Worm (Caenorhabditis elegans) whole organism, young adult: ENCODE results near the gene tcl-2.

Experiments
- D2030.7 ChIP-seq: fragments of 200-800 bp; sonication (Bioruptor generic); IDR thresholded peaks from 2 replicates; pipeline ENCODE4 v1.3.6; 2022; ENCODE audit warnings: missing genetic modification reagents, missing genetic modification characterization, missing compliant biosample characterization
- F37B4.10 ChIP-seq: fragments of 200-800 bp; sonication (Bioruptor generic); IDR thresholded peaks from 2 replicates; pipeline ENCODE4 v1.3.6; 2022; ENCODE audit warnings: missing genetic modification characterization, missing compliant biosample characterization
- F49E8.2 ChIP-seq: sonication (generic microtip); optimal IDR thresholded peaks from 3 replicates; lab custom pipeline; 2017; ENCODE audit warnings: missing genetic modification characterization, mild to moderate bottlenecking, missing compliant biosample characterization, antibody characterized with exemption, moderate library complexity; ENCODE audit not compliant: insufficient read depth
- Y56A3A.18 ChIP-seq: fragments of 200-800 bp; sonication (Bioruptor generic); IDR thresholded peaks from 2 replicates; pipeline ENCODE4 v1.3.6; 2022; ENCODE audit warnings: missing genetic modification reagents, missing genetic modification characterization, missing compliant biosample characterization
- ZK185.1 ChIP-seq: sonication (generic microtip); optimal IDR thresholded peaks from 2 replicates; lab custom pipeline; 2016; ENCODE audit warnings: mild to moderate bottlenecking, missing genetic modification characterization, missing compliant biosample characterization; ENCODE audit not compliant: poor library complexity, severe bottlenecking
- aptf-2 ChIP-seq: fragments of 200-800 bp; sonication (Bioruptor generic); conservative IDR thresholded peaks from 2 replicates; pipeline ENCODE4 v1.3.6; 2022; ENCODE audit warnings: missing genetic modification reagents, missing genetic modification characterization, missing compliant biosample characterization
- ceh-100 ChIP-seq: fragments of 200-800 bp; sonication (Bioruptor generic); IDR thresholded peaks from 2 replicates; pipeline ENCODE4 v1.3.6; 2022; ENCODE audit warnings: missing genetic modification reagents, missing genetic modification characterization, missing compliant biosample characterization
- chd-7 ChIP-seq: sonication (generic microtip); optimal IDR thresholded peaks from 2 replicates; lab custom pipeline; 2016; ENCODE audit warnings: mild to moderate bottlenecking, missing genetic modification characterization, moderate library complexity, missing compliant biosample characterization
- die-1 ChIP-seq: sonication (generic microtip); optimal IDR thresholded peaks from 2 replicates; lab custom pipeline; 2016; ENCODE audit warnings: missing genotype, mild to moderate bottlenecking, missing genetic modification characterization, missing compliant biosample characterization
- dox-1 ChIP-seq: fragments of 200-800 bp; sonication (Bioruptor generic); IDR thresholded peaks from 2 replicates; pipeline ENCODE4 v1.3.6; 2022; ENCODE audit warnings: missing genetic modification reagents, missing genetic modification characterization, missing compliant biosample characterization
- fkh-3 ChIP-seq: sonication (generic microtip); optimal IDR thresholded peaks from 2 replicates; lab custom pipeline; 2016; ENCODE audit warnings: mild to moderate bottlenecking, missing genetic modification characterization, missing compliant biosample characterization
- hsf-1 ChIP-seq: fragments of 200-800 bp; sonication (Bioruptor generic); IDR thresholded peaks from 2 replicates; pipeline ENCODE4 v1.3.6; 2022; ENCODE audit warnings: missing genetic modification reagents, missing genetic modification characterization, missing compliant biosample characterization
- lag-1 ChIP-seq: fragments of 200-800 bp; sonication (Bioruptor generic); IDR thresholded peaks from 2 replicates; pipeline ENCODE4 v1.3.6; 2022; ENCODE audit warnings: missing genetic modification reagents, missing genetic modification characterization, missing compliant biosample characterization
- madf-10 ChIP-seq: sonication (generic microtip); optimal IDR thresholded peaks from 2 replicates; lab custom pipeline; 2016; ENCODE audit warnings: mild to moderate bottlenecking, missing genetic modification characterization, missing compliant biosample characterization
- mcd-1 ChIP-seq: fragments of 200-800 bp; sonication (Bioruptor generic); IDR thresholded peaks from 2 replicates; pipeline ENCODE4 v1.3.6; 2022; ENCODE audit warnings: missing genetic modification reagents, missing genetic modification characterization, missing compliant biosample characterization
- nfyb-1 ChIP-seq: fragments of 200-800 bp; sonication (Bioruptor generic); IDR thresholded peaks from 2 replicates; pipeline ENCODE4 v1.3.6; 2022; ENCODE audit warnings: missing genetic modification reagents, missing genetic modification characterization, missing compliant biosample characterization
- repo-1 ChIP-seq: sonication (generic microtip); optimal IDR thresholded peaks from 2 replicates; lab custom pipeline; 2017; ENCODE audit warnings: mild to moderate bottlenecking, missing genetic modification characterization, missing compliant biosample characterization
- somi-1 ChIP-seq: fragments of 200-800 bp; sonication (Bioruptor generic); optimal IDR thresholded peaks from 2 replicates; lab custom pipeline; 2018; ENCODE audit warnings: mild to moderate bottlenecking, missing genetic modification characterization, missing compliant biosample characterization
- sptf-2 ChIP-seq: fragments of 200-800 bp; sonication (Bioruptor generic); optimal IDR thresholded peaks from 2 replicates; lab custom pipeline; 2018; ENCODE audit warnings: mild to moderate bottlenecking, missing genetic modification characterization, missing compliant biosample characterization
- zim-3 ChIP-seq: sonication (generic microtip); optimal IDR thresholded peaks from 2 replicates; lab custom pipeline; 2017; ENCODE audit warnings: mild to moderate bottlenecking, missing genetic modification characterization, moderate library complexity, missing compliant biosample characterization
- ztf-26 ChIP-seq: sonication (generic microtip); optimal IDR thresholded peaks from 2 replicates; lab custom pipeline; 2017; ENCODE audit warnings: missing genetic modification characterization, missing compliant biosample characterization
- ztf-28 ChIP-seq: fragments of 200-800 bp; sonication (Bioruptor generic); IDR thresholded peaks from 2 replicates; pipeline ENCODE4 v1.3.6; 2022; ENCODE audit warnings: missing genetic modification reagents, missing genetic modification characterization, missing compliant biosample characterization
- ztf-3 ChIP-seq: fragments of 200-800 bp; sonication (Bioruptor generic); optimal IDR thresholded peaks from 2 replicates; lab custom pipeline; 2018; ENCODE audit warnings: mild to moderate bottlenecking, missing genetic modification characterization, missing compliant biosample characterization

Gene tcl-2

DNA sequence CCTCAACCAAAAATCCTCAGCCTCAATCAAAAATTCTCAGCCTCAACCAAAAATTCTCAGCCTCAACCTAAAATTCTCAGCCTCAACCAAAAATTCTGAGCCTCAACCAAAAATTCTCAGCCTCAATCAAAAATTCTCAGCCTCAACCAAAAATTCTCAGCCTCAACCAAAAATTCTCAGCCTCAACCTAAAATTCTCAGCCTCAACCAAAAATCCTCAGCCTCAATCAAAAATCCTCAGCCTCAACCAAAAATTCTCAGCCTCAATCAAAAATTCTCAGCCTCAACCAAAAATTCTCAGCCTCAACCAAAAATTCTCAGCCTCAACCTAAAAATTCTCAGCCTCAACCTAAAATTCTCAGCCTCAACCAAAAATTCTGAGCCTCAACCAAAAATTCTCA lies 36.8 kb downstream of the tcl-2 start:
- TF ChIP-seq zim-3 (tag; lab: Kevin White, UChicago) (peak; percentile 99), D2030.7 (GFP tag; lab: Robert Waterston, UW) (peak; percentile 44), mcd-1 (GFP tag; lab: Robert Waterston, UW) (0 out of 2 replicates have a peak, but pooled peaks have one; percentile 18), dox-1 (GFP tag; lab: Robert Waterston, UW) (peak; percentile 79)

DNA sequence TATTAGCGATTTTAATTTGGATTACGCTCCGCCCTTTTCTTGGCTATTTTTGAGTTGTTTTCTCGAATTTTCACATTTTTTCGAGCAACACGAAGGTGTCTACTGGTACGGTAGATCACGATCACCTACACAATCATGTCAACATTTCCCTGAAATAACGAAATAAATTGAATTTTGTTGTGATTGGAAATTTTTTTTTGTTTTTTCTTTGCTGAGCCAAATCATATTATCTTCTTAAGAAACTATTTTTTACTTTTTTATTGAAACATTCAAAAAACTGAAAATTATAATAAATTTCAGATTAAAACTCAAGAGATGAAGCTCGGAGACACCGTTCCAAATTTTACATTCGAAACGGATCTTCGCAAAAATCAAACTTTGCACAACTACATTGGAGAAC lies 39.4 kb downstream of the tcl-2 start, which contains the start of gene prdx-6:
Gene prdx-6, plus strand, starts transcription at position 301 of the 400 bp plus-strand sequence.
- TF ChIP-seq madf-10 (tag; lab: Kevin White, UChicago) = no peak
- no peak for TF ChIP-seq aptf-2 (GFP tag; lab: Robert Waterston, UW)
- no peak for TF ChIP-seq die-1 (tag; lab: Kevin White, UChicago)
- no peak for TF ChIP-seq chd-7
- no peak for TF ChIP-seq somi-1
- no peak for TF ChIP-seq F49E8.2 (tag; lab: Kevin White, UChicago)
- TF ChIP-seq ztf-3 (GFP tag; lab: Kevin White, UChicago) = no peak
- no peak for TF ChIP-seq ZK185.1 (tag; lab: Kevin White, UChicago)
- TF ChIP-seq ztf-28 = no peak
- no peak for TF ChIP-seq ztf-26 (tag; lab: Kevin White, UChicago)
- TF ChIP-seq sptf-2 = no peak
- TF ChIP-seq Y56A3A.18 (GFP tag; lab: Robert Waterston, UW) = no peak
- TF ChIP-seq, all 124 proteins: peak for 0

ce11 chrIV:230714-231113 lies 51.8 kb downstream of the tcl-2 start:
- TF ChIP-seq dox-1 (GFP tag; lab: Robert Waterston, UW) (peak; percentile 29; the same call in 1 of the 2 replicates), zim-3 (tag; lab: Kevin White, UChicago) (peak; percentile 95)

- no peak for TF ChIP-seq ceh-100
- no peak for TF ChIP-seq repo-1 (tag; lab: Kevin White, UChicago)
- no peak for TF ChIP-seq lag-1 (GFP tag; lab: Robert Waterston, UW)
- TF ChIP-seq nfyb-1 (GFP tag; lab: Robert Waterston, UW) = no peak
- no peak for TF ChIP-seq fkh-3 (tag; lab: Kevin White, UChicago)
- TF ChIP-seq F37B4.10 (GFP tag; lab: Robert Waterston, UW) = no peak
- no peak for TF ChIP-seq hsf-1
Measured at ce11 chrIV:231673-232072, 52.8 kb downstream of the tcl-2 start, which contains the start of gene gtf-2H1. TSS of gene gtf-2H1 (minus strand) at chrIV:231773.
